Worm (Caenorhabditis elegans): ENCODE measurements around the gene Y47D7A.7.

The Y47D7A.7 gene

DNA sequence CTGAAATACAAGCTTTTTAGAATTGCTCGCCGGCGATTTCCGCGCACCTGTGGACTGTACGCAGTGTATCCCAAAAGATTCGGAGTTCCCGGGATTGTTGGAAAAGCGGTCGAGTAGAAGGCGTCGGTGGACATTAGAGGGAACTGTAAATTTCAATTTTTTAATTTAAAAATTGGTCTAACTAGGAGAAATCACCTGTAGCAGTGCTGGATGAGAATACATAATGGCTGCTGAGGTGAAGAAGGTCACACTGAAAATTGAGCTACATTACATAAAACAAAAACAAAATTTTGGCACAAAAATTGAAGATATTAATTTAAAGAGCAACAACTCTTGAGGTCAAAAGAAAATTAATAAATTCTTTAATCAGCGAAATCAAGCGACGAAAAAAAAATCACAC, 45.0 kb downstream of the Y47D7A.7 start, which contains the start of gene neg-1:
Gene neg-1, minus strand, starts transcription at position 250 of the 400 bp plus-strand sequence.
- TF ChIP-seq ceh-36 (tag; optimal IDR thresholded peaks at IDR 0.05): no peak
- no peak for TF ChIP-seq F13C5.2 (tag; optimal IDR thresholded peaks at IDR 0.05)
- no peak for TF ChIP-seq hmbx-1 (tag; optimal IDR thresholded peaks at IDR 0.05)
- TF ChIP-seq scrt-1 (GFP tag; IDR thresholded peaks at IDR 0.05): no peak
- TF ChIP-seq tbx-11 (GFP tag; IDR thresholded peaks at IDR 0.05): no peak
- TF ChIP-seq ceh-13 (GFP tag; optimal IDR thresholded peaks at IDR 0.05): no peak
- no peak for TF ChIP-seq ets-7 (tag; optimal IDR thresholded peaks at IDR 0.05)
- no peak for TF ChIP-seq tra-4 (tag; optimal IDR thresholded peaks at IDR 0.05)

DNA sequence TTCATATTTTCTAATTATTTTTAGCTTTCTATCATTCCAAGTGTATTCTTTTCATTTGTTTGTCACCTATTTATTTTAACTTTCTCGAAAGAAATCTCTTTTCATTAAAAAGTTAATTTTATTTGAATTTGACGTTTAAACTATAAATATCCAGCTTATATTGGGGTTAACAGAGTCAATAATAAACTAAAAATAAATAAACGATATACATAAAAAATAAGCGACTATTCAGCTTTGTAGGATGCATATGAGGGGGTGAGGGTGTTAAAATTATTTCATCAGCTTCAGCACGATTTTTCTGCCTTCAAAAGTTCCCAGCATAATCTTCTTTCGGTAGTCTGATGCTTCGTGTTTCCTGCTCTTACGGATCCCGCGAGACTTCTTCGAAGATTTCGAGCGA, 46.0 kb downstream of the Y47D7A.7 start:
- TF ChIP-seq tra-4 (tag; optimal IDR thresholded peaks at IDR 0.05) (no peak), ama-1 (optimal IDR thresholded peaks at IDR 0.05) (no peak), hnd-1 (tag; optimal IDR thresholded peaks at IDR 0.05) (no peak), sea-1 (GFP tag; conservative IDR thresholded peaks at IDR 0.05) (no peak), pes-1 (GFP tag; IDR thresholded peaks at IDR 0.05) (no peak), ets-7 (tag; optimal IDR thresholded peaks at IDR 0.05) (no peak), tbx-11 (GFP tag; IDR thresholded peaks at IDR 0.05) (no peak), F13C5.2 (tag; optimal IDR thresholded peaks at IDR 0.05) (no peak), ceh-13 (GFP tag; optimal IDR thresholded peaks at IDR 0.05) (no peak), ceh-36 (tag; optimal IDR thresholded peaks at IDR 0.05) (no peak), flt-1 (GFP tag; IDR thresholded peaks at IDR 0.05) (no peak), hmg-4 (GFP tag; optimal IDR thresholded peaks at IDR 0.05) (no peak), hmbx-1 (tag; optimal IDR thresholded peaks at IDR 0.05) (no peak), B0310.2 (tag; optimal IDR thresholded peaks at IDR 0.05) (no peak), scrt-1 (GFP tag; IDR thresholded peaks at IDR 0.05) (no peak), tbx-37 (GFP tag; conservative IDR thresholded peaks at IDR 0.05) (no peak), aly-1 (tag; optimal IDR thresholded peaks at IDR 0.05) (no peak)

DNA sequence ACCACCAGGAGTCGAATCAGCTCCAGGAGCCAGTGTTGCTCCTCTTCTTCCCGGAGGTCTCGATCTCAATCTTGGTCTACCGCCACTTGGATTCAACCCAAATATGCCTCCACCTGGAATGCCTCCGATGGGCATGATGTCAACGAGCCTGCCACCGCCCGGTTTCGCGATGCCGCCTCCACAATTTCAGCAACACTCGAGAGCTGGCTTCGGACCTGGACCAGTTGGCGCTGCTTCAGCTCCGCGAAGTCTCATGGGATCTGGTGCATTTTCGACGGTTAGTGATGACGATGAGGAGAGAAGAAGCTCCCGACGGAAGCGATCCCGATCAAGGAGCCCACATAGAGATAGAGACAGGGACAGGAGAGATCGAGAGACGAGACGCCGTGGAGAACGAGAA, 46.7 kb downstream of the Y47D7A.7 start:
- no peak for TF ChIP-seq F13C5.2 (tag; optimal IDR thresholded peaks at IDR 0.05)
- no peak for TF ChIP-seq ceh-36 (tag; optimal IDR thresholded peaks at IDR 0.05)
- no peak for TF ChIP-seq hmg-4 (GFP tag; optimal IDR thresholded peaks at IDR 0.05)
- no peak for TF ChIP-seq sea-1 (GFP tag; conservative IDR thresholded peaks at IDR 0.05)

DNA sequence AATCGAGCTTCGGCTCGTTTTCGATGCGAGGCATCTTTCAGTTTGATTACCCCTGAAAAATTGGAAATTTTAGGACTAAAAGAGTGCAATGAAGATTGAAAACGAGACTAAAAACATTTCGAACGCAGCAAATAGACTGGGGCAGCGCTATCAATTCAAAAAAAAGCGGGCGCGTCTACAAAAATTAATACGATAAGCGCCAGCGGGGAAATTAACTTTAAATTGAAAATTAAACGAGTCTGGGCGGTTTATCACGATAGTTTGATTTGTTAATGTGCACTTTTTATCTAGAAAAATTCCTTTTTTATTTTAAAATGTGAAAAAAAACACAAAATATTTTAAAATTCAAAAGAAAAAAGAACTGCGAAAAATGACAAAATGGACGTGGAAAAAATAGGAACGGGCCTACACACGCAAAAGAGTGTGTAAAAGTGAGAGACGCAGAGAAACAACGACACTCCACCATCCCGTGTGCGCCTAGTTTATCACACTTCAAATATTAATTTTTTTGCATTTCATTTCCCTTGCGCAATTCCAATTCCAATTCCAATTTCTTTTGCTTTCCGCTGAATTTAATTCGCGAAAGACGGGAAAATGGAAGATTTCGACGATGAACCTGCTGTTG, 48.2 kb downstream of the Y47D7A.7 start, which contains the start of the genes gmpr-1 and fipp-1:
Gene gmpr-1, minus strand, starts transcription at position 75 of the 625 bp plus-strand sequence.
Gene fipp-1, plus strand, starts transcription at position 499 of the 625 bp plus-strand sequence.
- TF ChIP-seq pes-1 (GFP tag; IDR thresholded peaks at IDR 0.05): no peak
- TF ChIP-seq sea-1 (GFP tag; conservative IDR thresholded peaks at IDR 0.05): no peak
- no peak for TF ChIP-seq F13C5.2 (tag; optimal IDR thresholded peaks at IDR 0.05)
- no peak for TF ChIP-seq tra-4 (tag; optimal IDR thresholded peaks at IDR 0.05)
- no peak for TF ChIP-seq ama-1 (optimal IDR thresholded peaks at IDR 0.05)
- no peak for TF ChIP-seq hnd-1 (tag; optimal IDR thresholded peaks at IDR 0.05)
- TF ChIP-seq hmbx-1 (tag; optimal IDR thresholded peaks at IDR 0.05): no peak
- no peak for TF ChIP-seq tbx-11 (GFP tag; IDR thresholded peaks at IDR 0.05)
- TF ChIP-seq scrt-1 (GFP tag; IDR thresholded peaks at IDR 0.05): no peak
- TF ChIP-seq flt-1 (GFP tag; IDR thresholded peaks at IDR 0.05): no peak
- TF ChIP-seq ceh-13 (GFP tag; optimal IDR thresholded peaks at IDR 0.05): no peak
- no peak for TF ChIP-seq tbx-37 (GFP tag; conservative IDR thresholded peaks at IDR 0.05)
- no peak for TF ChIP-seq B0310.2 (tag; optimal IDR thresholded peaks at IDR 0.05)
- no peak for TF ChIP-seq ceh-36 (tag; optimal IDR thresholded peaks at IDR 0.05)
- no peak for TF ChIP-seq hmg-4 (GFP tag; optimal IDR thresholded peaks at IDR 0.05)
- no peak for TF ChIP-seq ets-7 (tag; optimal IDR thresholded peaks at IDR 0.05)
- no peak for TF ChIP-seq aly-1 (tag; optimal IDR thresholded peaks at IDR 0.05)

DNA sequence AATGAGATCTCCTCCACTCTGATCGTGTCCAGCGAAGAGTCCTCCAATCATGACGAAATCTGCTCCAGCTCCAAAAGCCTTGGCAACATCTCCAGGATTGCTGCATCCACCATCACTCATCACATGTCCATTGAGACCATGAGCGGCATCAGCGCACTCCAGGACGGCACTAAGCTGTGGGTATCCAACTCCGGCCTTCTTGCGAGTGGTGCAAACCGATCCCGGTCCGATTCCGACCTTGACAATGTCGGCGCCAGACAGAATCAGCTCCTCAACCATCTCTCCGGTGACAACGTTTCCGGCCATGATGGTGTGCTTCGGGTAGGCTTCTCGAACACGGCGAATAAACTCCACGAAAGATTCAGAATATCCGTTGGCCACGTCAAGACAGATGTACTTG, 49.2 kb downstream of the Y47D7A.7 start:
- TF ChIP-seq ama-1 (optimal IDR thresholded peaks at IDR 0.05) (no peak), hnd-1 (tag; optimal IDR thresholded peaks at IDR 0.05) (no peak), F13C5.2 (tag; optimal IDR thresholded peaks at IDR 0.05) (no peak), pes-1 (GFP tag; IDR thresholded peaks at IDR 0.05) (no peak), sea-1 (GFP tag; conservative IDR thresholded peaks at IDR 0.05) (no peak), tra-4 (tag; optimal IDR thresholded peaks at IDR 0.05) (no peak), hmg-4 (GFP tag; optimal IDR thresholded peaks at IDR 0.05) (no peak), ceh-36 (tag; optimal IDR thresholded peaks at IDR 0.05) (no peak), hmbx-1 (tag; optimal IDR thresholded peaks at IDR 0.05) (no peak), aly-1 (tag; optimal IDR thresholded peaks at IDR 0.05) (no peak)
